Fruit fly (Drosophila melanogaster) whole organism: Measurements from ENCODE around the gene CG15370.

Source experiments
- CG8478 ChIP-seq: fragments of >200 bp; optimal IDR thresholded peaks from 2 replicates; lab custom pipeline; 2018; ENCODE audit warnings: inconsistent platforms
- Dll ChIP-seq: fragments of >200 bp; optimal IDR thresholded peaks from 2 replicates; lab custom pipeline; 2017
- EcR ChIP-seq, 2 experiments: fragments of >200 bp; optimal IDR thresholded peaks; 2 replicates each; lab custom pipeline; 2017; ENCODE audit warnings: missing biosample characterization in 2 of 2, missing genetic modification characterization in 2 of 2, missing genetic modification reagents in 2 of 2
- pan ChIP-seq: fragments of >200 bp; optimal IDR thresholded peaks from 2 replicates; lab custom pipeline; 2017
- psq ChIP-seq: fragments of >200 bp; optimal IDR thresholded peaks from 2 replicates; lab custom pipeline; 2017
- usp ChIP-seq: fragments of >200 bp; optimal IDR thresholded peaks from 2 replicates; lab custom pipeline; 2017; ENCODE audit warnings: missing biosample characterization, missing genetic modification characterization, mixed read lengths

DNA sequence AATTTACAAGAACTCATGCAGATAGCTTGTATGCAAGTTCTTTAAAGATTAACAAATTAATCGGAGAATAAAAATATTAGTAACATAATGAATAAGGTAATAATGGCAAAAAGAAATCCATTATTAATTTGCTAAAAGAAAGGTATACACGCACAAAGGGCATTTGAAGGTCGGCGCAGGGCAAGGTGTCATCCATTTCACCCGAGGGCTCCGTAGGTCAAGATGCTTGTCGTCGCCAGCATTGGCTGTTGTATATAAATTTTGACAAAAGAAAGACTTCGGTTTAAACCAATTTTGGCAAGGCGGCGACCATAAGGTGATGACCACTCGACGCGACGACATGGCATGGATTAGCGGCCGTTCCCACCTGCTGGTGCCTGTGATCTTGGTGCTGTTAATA is at the start of gene CG15370:
- TF ChIP-seq psq (lab: Kevin White, UChicago) (no peak), Dll (lab: Kevin White, UChicago) (no peak), usp (no peak), EcR (GFP tag; optimal IDR thresholded peaks at IDR 0.05; lab: Kevin White, UChicago) (no peak), CG8478 (lab: Kevin White, UChicago) (no peak), pan (lab: Kevin White, UChicago) (no peak)
